Worm (Caenorhabditis elegans) whole organism, L4 larva: ENCODE results near the gene ZK1098.9.

Experiments used
- F37D6.2 ChIP-seq: sonication (generic microtip); optimal IDR thresholded peaks from 2 replicates; lab custom pipeline; 2016; ENCODE audit warnings: mild to moderate bottlenecking, missing genetic modification characterization, missing compliant biosample characterization
- R02D3.7 ChIP-seq: fragments of 150-350 bp; sonication (generic microtip); optimal IDR thresholded peaks from 3 replicates; lab custom pipeline; 2014; ENCODE audit warnings: missing biosample characterization, missing genetic modification characterization
- T26A8.4 ChIP-seq: fragments of 200-800 bp; sonication (Bioruptor generic); IDR thresholded peaks from 2 replicates; pipeline ENCODE4 v1.3.6; 2022; ENCODE audit warnings: missing genetic modification characterization, missing compliant biosample characterization
- Y105C5A.15 ChIP-seq: fragments of 200-800 bp; sonication (Bioruptor generic); IDR thresholded peaks from 2 replicates; pipeline ENCODE4 v1.3.6; 2022; ENCODE audit warnings: missing genetic modification characterization, missing compliant biosample characterization
- Y48G9A.11 ChIP-seq: fragments of 200-800 bp; sonication (Bioruptor generic); IDR thresholded peaks from 2 replicates; pipeline ENCODE4 v1.3.6; 2022; ENCODE audit warnings: missing genetic modification reagents, missing genetic modification characterization, missing compliant biosample characterization
- Y5F2A.4 ChIP-seq: fragments of 200-800 bp; sonication (Bioruptor generic); optimal IDR thresholded peaks from 2 replicates; lab custom pipeline; 2018; ENCODE audit warnings: mild to moderate bottlenecking, missing genetic modification characterization, missing compliant biosample characterization
- ZK337.2 ChIP-seq: fragments of 200-800 bp; sonication (Bioruptor generic); IDR thresholded peaks from 2 replicates; pipeline ENCODE4 v1.3.6; 2022; ENCODE audit warnings: missing genetic modification reagents, missing genetic modification characterization, missing compliant biosample characterization
- ZK546.5 ChIP-seq, 2 experiments: sonication (generic microtip); optimal IDR thresholded peaks; 2 replicates each; lab custom pipeline; 2017; ENCODE audit warnings: missing biosample characterization in 2 of 2, missing genetic modification characterization in 2 of 2
- aly-2 ChIP-seq: sonication (generic microtip); optimal IDR thresholded peaks from 2 replicates; lab custom pipeline; 2018; ENCODE audit warnings: missing biosample characterization, missing genetic modification characterization
- ama-1 ChIP-seq: fragments of 150-350 bp; optimal IDR thresholded peaks from 2 replicates; lab custom pipeline; 2014; ENCODE audit warnings: inconsistent platforms, mixed read lengths
- attf-4 ChIP-seq: sonication (generic microtip); optimal IDR thresholded peaks from 3 replicates; lab custom pipeline; 2017; ENCODE audit warnings: missing biosample characterization, missing genetic modification characterization
- ceh-32 ChIP-seq: sonication (generic microtip); optimal IDR thresholded peaks from 2 replicates; lab custom pipeline; 2016; ENCODE audit warnings: mild to moderate bottlenecking, missing genetic modification characterization, missing compliant biosample characterization; ENCODE audit not compliant: poor library complexity
- ceh-62 ChIP-seq: sonication (generic microtip); optimal IDR thresholded peaks from 2 replicates; lab custom pipeline; 2017; ENCODE audit warnings: missing biosample characterization, missing genetic modification characterization
- cey-2 ChIP-seq: sonication (generic microtip); optimal IDR thresholded peaks from 3 replicates; lab custom pipeline; 2017; ENCODE audit warnings: missing genetic modification characterization, mild to moderate bottlenecking, missing compliant biosample characterization, antibody characterized with exemption, borderline replicate concordance; ENCODE audit not compliant: insufficient read depth
- daf-12 ChIP-seq: fragments of 150-350 bp; optimal IDR thresholded peaks from 2 replicates; lab custom pipeline; 2014; ENCODE audit warnings: missing biosample characterization, missing genetic modification reagents, missing genetic modification characterization
- daf-16 ChIP-seq, 3 experiments: sonication (generic microtip); optimal IDR thresholded peaks; 2 replicates each; lab custom pipeline; 2016 to 2017; ENCODE audit warnings: missing genetic modification characterization in 3 of 3, missing genetic modification reagents in 3 of 3, mild to moderate bottlenecking in 2 of 3, missing compliant biosample characterization in 2 of 3, missing biosample characterization in 1 of 3, moderate library complexity in 1 of 3
- dmd-6 ChIP-seq: fragments of 200-800 bp; sonication (Bioruptor generic); IDR thresholded peaks from 2 replicates; pipeline ENCODE4 v1.3.6; 2022; ENCODE audit warnings: missing genetic modification reagents, missing genetic modification characterization, missing compliant biosample characterization
- dpl-1 ChIP-seq: fragments of 150-350 bp; optimal IDR thresholded peaks from 2 replicates; lab custom pipeline; 2014; ENCODE audit warnings: missing biosample characterization, missing genetic modification reagents, missing genetic modification characterization
- dve-1 ChIP-seq: sonication (generic microtip); optimal IDR thresholded peaks from 2 replicates; lab custom pipeline; 2017; ENCODE audit warnings: antibody characterized with exemption, mild to moderate bottlenecking, missing genetic modification characterization, missing compliant biosample characterization; ENCODE audit not compliant: insufficient read depth
- egl-43 ChIP-seq: fragments of 200-800 bp; sonication (Bioruptor generic); IDR thresholded peaks from 2 replicates; pipeline ENCODE4 v1.3.6; 2022; ENCODE audit warnings: missing genetic modification reagents, missing genetic modification characterization, missing compliant biosample characterization
- fkh-10 ChIP-seq: fragments of 150-350 bp; optimal IDR thresholded peaks from 2 replicates; lab custom pipeline; 2014; ENCODE audit warnings: missing biosample characterization, missing genetic modification reagents, missing genetic modification characterization
- hlh-11 ChIP-seq: fragments of 200-800 bp; sonication (Bioruptor generic); optimal IDR thresholded peaks from 2 replicates; lab custom pipeline; 2018; ENCODE audit warnings: mild to moderate bottlenecking, missing genetic modification characterization, missing compliant biosample characterization
- hlh-30 ChIP-seq: sonication (generic microtip); optimal IDR thresholded peaks from 2 replicates; lab custom pipeline; 2017; ENCODE audit warnings: antibody characterized with exemption, mild to moderate bottlenecking, missing genetic modification characterization, missing compliant biosample characterization; ENCODE audit not compliant: insufficient read depth
- hmg-1.1 ChIP-seq: fragments of 200-800 bp; sonication (Bioruptor generic); IDR thresholded peaks from 2 replicates; pipeline ENCODE4 v1.3.6; 2022; ENCODE audit warnings: missing genetic modification reagents, missing genetic modification characterization, missing compliant biosample characterization
- lin-15B ChIP-seq: fragments of 150-350 bp; sonication (generic microtip); optimal IDR thresholded peaks from 3 replicates; lab custom pipeline; 2014; ENCODE audit warnings: missing biosample characterization, missing genetic modification characterization
- lin-38 ChIP-seq: fragments of 200-800 bp; sonication (Bioruptor generic); IDR thresholded peaks from 2 replicates; pipeline ENCODE4 v1.3.6; 2022; ENCODE audit warnings: missing genetic modification reagents, missing genetic modification characterization, missing compliant biosample characterization
- lin-39 ChIP-seq: fragments of 150-350 bp; optimal IDR thresholded peaks from 2 replicates; lab custom pipeline; 2014; ENCODE audit warnings: missing biosample characterization, missing genetic modification reagents, missing genetic modification characterization
- lir-3 ChIP-seq: sonication (generic microtip); optimal IDR thresholded peaks from 2 replicates; lab custom pipeline; 2016; ENCODE audit warnings: mild to moderate bottlenecking, missing genetic modification characterization, missing compliant biosample characterization
- lsy-2 ChIP-seq, 2 experiments: fragments of 150-350 bp in 1 of 2; sonication (generic microtip) in 1 of 2; optimal IDR thresholded peaks; 2 replicates each; lab custom pipeline; 2014 to 2017; ENCODE audit warnings: missing biosample characterization in 2 of 2, missing genetic modification characterization in 2 of 2
- mdt-29 ChIP-seq: fragments of 200-800 bp; sonication (Bioruptor generic); IDR thresholded peaks from 2 replicates; pipeline ENCODE4 v1.3.6; 2022; ENCODE audit warnings: missing genetic modification reagents, missing genetic modification characterization, missing compliant biosample characterization
- mes-2 ChIP-seq: sonication (generic microtip); optimal IDR thresholded peaks from 2 replicates; lab custom pipeline; 2016; ENCODE audit warnings: missing genotype, mild to moderate bottlenecking, missing genetic modification characterization, missing compliant biosample characterization; ENCODE audit not compliant: poor library complexity, severe bottlenecking
- nhr-102 ChIP-seq: sonication (generic microtip); optimal IDR thresholded peaks from 2 replicates; lab custom pipeline; 2016; ENCODE audit warnings: mild to moderate bottlenecking, missing genetic modification characterization, moderate library complexity, missing compliant biosample characterization
- nhr-28 ChIP-seq: fragments of 150-350 bp; optimal IDR thresholded peaks from 2 replicates; lab custom pipeline; 2014; ENCODE audit warnings: missing biosample characterization, missing genetic modification characterization
- nhr-77 ChIP-seq: fragments of 150-350 bp; optimal IDR thresholded peaks from 2 replicates; lab custom pipeline; 2014; ENCODE audit warnings: missing biosample characterization, missing genetic modification characterization
- rbr-2 ChIP-seq: sonication (generic microtip); optimal IDR thresholded peaks from 2 replicates; lab custom pipeline; 2016; ENCODE audit warnings: missing genotype, missing genetic modification characterization, missing compliant biosample characterization
- saeg-2 ChIP-seq: fragments of 200-800 bp; sonication (Bioruptor generic); IDR thresholded peaks from 2 replicates; pipeline ENCODE4 v1.3.6; 2022; ENCODE audit warnings: missing genetic modification reagents, missing genetic modification characterization, missing compliant biosample characterization
- skn-1 ChIP-seq: fragments of 150-350 bp; optimal IDR thresholded peaks from 2 replicates; lab custom pipeline; 2014; ENCODE audit warnings: missing biosample characterization, missing genetic modification characterization
- spr-1 ChIP-seq: sonication (generic microtip); optimal IDR thresholded peaks from 2 replicates; lab custom pipeline; 2016; ENCODE audit warnings: mild to moderate bottlenecking, missing genetic modification characterization, missing compliant biosample characterization

Gene ZK1098.9

ce11 chrIII:9521410-9522090 is 22.7 kb upstream of the ZK1098.9 start, which contains the start of the genes clu-1 and prp-40 (continued):
- TF ChIP-seq aly-2: no peak
- no peak for TF ChIP-seq Y48G9A.11 (GFP tag; lab: Robert Waterston, UW)
- no peak for TF ChIP-seq R02D3.7 (tag; lab: Kevin White, UChicago)
- TF ChIP-seq dmd-6 (GFP tag; lab: Robert Waterston, UW): peak; percentile 75
- TF ChIP-seq saeg-2: no peak
- TF ChIP-seq ceh-62 (tag; lab: Kevin White, UChicago): no peak
- no peak for TF ChIP-seq skn-1 (tag; lab: Kevin White, UChicago)
- TF ChIP-seq nhr-28 (tag; lab: Kevin White, UChicago): peak; percentile 64
- peak; percentile 63 for TF ChIP-seq nhr-102
- TF ChIP-seq ceh-32 (tag; lab: Kevin White, UChicago): no peak
- no peak for TF ChIP-seq ZK337.2 (GFP tag; lab: Robert Waterston, UW)
- peak; percentile 76 for TF ChIP-seq fkh-10 (GFP tag; lab: Kevin White, UChicago)
- TF ChIP-seq T26A8.4 (GFP tag; lab: Robert Waterston, UW): peak; percentile 67
- peak; percentile 20 for TF ChIP-seq lin-15B (tag; lab: Kevin White, UChicago)

ce11 chrIII:9523581-9523980 is 20.6 kb upstream of the ZK1098.9 start, which contains the start of gene mrps-23:
mrps-23 (minus strand) TSS chrIII:9523672.
- TF ChIP-seq nhr-77 (tag; lab: Kevin White, UChicago) (no peak), lsy-2 (tag; optimal IDR thresholded peaks at IDR 0.05; lab: Kevin White, UChicago) (peak in 1 of 2 experiments; percentile 42), Y48G9A.11 (GFP tag; lab: Robert Waterston, UW) (no peak), spr-1 (tag; lab: Kevin White, UChicago) (peak; percentile 12), hlh-11 (tag; lab: Kevin White, UChicago) (peak; percentile 4), dve-1 (tag; lab: Kevin White, UChicago) (peak; percentile 11), daf-16 (GFP tag; optimal IDR thresholded peaks at IDR 0.05; lab: Kevin White, UChicago) (no peak), daf-16 (tag; optimal IDR thresholded peaks at IDR 0.05; lab: Kevin White, UChicago) (peak; percentile 5), dpl-1 (GFP tag; lab: Kevin White, UChicago) (peak; percentile 14), lin-38 (GFP tag; lab: Robert Waterston, UW) (peak; percentile 41), mes-2 (tag; lab: Kevin White, UChicago) (peak; percentile 60)

ce11 chrIII:9525252-9525651 is 19.0 kb upstream of the ZK1098.9 start, which contains the start of gene trpp-3:
trpp-3 (plus strand) TSS chrIII:9525552.
- no peak for TF ChIP-seq nhr-102
- TF ChIP-seq hmg-1.1 (GFP tag; lab: Robert Waterston, UW): no peak
- TF ChIP-seq fkh-10 (GFP tag; lab: Kevin White, UChicago): no peak
- no peak for TF ChIP-seq F37D6.2 (tag; lab: Kevin White, UChicago)
- no peak for TF ChIP-seq attf-4
- TF ChIP-seq mdt-29 (GFP tag; lab: Robert Waterston, UW): no peak
- TF ChIP-seq mes-2 (tag; lab: Kevin White, UChicago): no peak
- TF ChIP-seq dpl-1 (GFP tag; lab: Kevin White, UChicago): no peak
- TF ChIP-seq lin-39: no peak
- no peak for TF ChIP-seq egl-43 (GFP tag; lab: Robert Waterston, UW)
- no peak for TF ChIP-seq ZK546.5 (tag; optimal IDR thresholded peaks at IDR 0.05; lab: Kevin White, UChicago)
- TF ChIP-seq Y5F2A.4 (GFP tag; lab: Kevin White, UChicago): no peak
- TF ChIP-seq Y105C5A.15 (GFP tag; lab: Robert Waterston, UW): no peak
- TF ChIP-seq aly-2: no peak
- TF ChIP-seq daf-12 (tag; lab: Kevin White, UChicago): no peak
- TF ChIP-seq, all 104 proteins: peak for 0

ce11 chrIII:9526851-9527250 is 17.4 kb upstream of the ZK1098.9 start, which contains the start of gene ZK1098.6:
ZK1098.6 (plus strand) TSS chrIII:9527151.
- TF ChIP-seq rbr-2 (tag; lab: Kevin White, UChicago) (no peak), hlh-30 (tag; lab: Kevin White, UChicago) (no peak), ama-1 (lab: Kevin White, UChicago) (no peak), cey-2 (tag; lab: Kevin White, UChicago) (no peak), T26A8.4 (GFP tag; lab: Robert Waterston, UW) (no peak), skn-1 (tag; lab: Kevin White, UChicago) (no peak), lir-3 (no peak), spr-1 (tag; lab: Kevin White, UChicago) (no peak)
